Fruit fly (Drosophila melanogaster) whole organism, prepupa: ENCODE data around the gene Non3.

ENCODE experiments used
- Blimp-1 ChIP-seq: fragments of 200-800 bp; sonication (Bioruptor generic); optimal IDR thresholded peaks from 3 replicates; lab custom pipeline; 2017; ENCODE audit warnings: missing biosample characterization, missing genetic modification characterization, mild to moderate bottlenecking, moderate library complexity, missing genetic modification reagents
- CG10669 ChIP-seq: fragments of 200-800 bp; sonication (Bioruptor generic); optimal IDR thresholded peaks from 3 replicates; lab custom pipeline; 2018; ENCODE audit warnings: missing biosample characterization, mild to moderate bottlenecking, missing genetic modification characterization, moderate library complexity
- CG11294 ChIP-seq: fragments of 200-800 bp; sonication (Bioruptor generic); IDR thresholded peaks from 2 replicates; pipeline ENCODE4 v1.3.6; 2022; ENCODE audit warnings: missing biosample characterization, missing genetic modification characterization
- CG11762 ChIP-seq: fragments of 200-800 bp; sonication (Bioruptor generic); optimal IDR thresholded peaks from 3 replicates; lab custom pipeline; 2016; ENCODE audit warnings: missing biosample characterization, missing genetic modification characterization; ENCODE audit not compliant: insufficient read depth
- CG15336 ChIP-seq: fragments of 200-800 bp; sonication (Bioruptor generic); IDR thresholded peaks from 2 replicates; pipeline ENCODE4 v1.3.6; 2022; ENCODE audit warnings: missing biosample characterization, missing genetic modification characterization
- CG1621 ChIP-seq: fragments of 200-800 bp; sonication (Bioruptor generic); optimal IDR thresholded peaks from 3 replicates; lab custom pipeline; 2018; ENCODE audit warnings: missing biosample characterization, mild to moderate bottlenecking, missing genetic modification characterization
- CG16779 ChIP-seq: fragments of 200-800 bp; sonication (Bioruptor generic); optimal IDR thresholded peaks from 3 replicates; lab custom pipeline; 2017; ENCODE audit warnings: missing biosample characterization, mild to moderate bottlenecking, missing genetic modification characterization
- CG31627 ChIP-seq: fragments of 200-800 bp; sonication (Bioruptor generic); optimal IDR thresholded peaks from 3 replicates; lab custom pipeline; 2016; ENCODE audit warnings: missing biosample characterization, missing genetic modification characterization
- CG34406 ChIP-seq: fragments of 200-800 bp; sonication (Bioruptor generic); optimal IDR thresholded peaks from 3 replicates; lab custom pipeline; 2016; ENCODE audit warnings: missing biosample characterization, missing genetic modification characterization
- CG3919 ChIP-seq: fragments of 200-800 bp; sonication (Bioruptor generic); optimal IDR thresholded peaks from 3 replicates; lab custom pipeline; 2016; ENCODE audit warnings: missing biosample characterization, missing genetic modification characterization
- CG6163 ChIP-seq: fragments of 200-800 bp; sonication (Bioruptor generic); IDR thresholded peaks from 3 replicates; pipeline ENCODE4 v1.3.6; 2022; ENCODE audit warnings: missing biosample characterization, missing genetic modification characterization
- CG6276 ChIP-seq: fragments of 200-800 bp; sonication (Bioruptor generic); optimal IDR thresholded peaks from 2 replicates; lab custom pipeline; 2017; ENCODE audit warnings: missing biosample characterization, mild to moderate bottlenecking, missing genetic modification characterization
- CG6792 ChIP-seq: fragments of 200-800 bp; sonication (Bioruptor generic); optimal IDR thresholded peaks from 3 replicates; lab custom pipeline; 2016; ENCODE audit warnings: missing biosample characterization, missing genetic modification characterization
- CG6854 ChIP-seq: fragments of 200-800 bp; sonication (Bioruptor generic); optimal IDR thresholded peaks from 2 replicates; lab custom pipeline; 2017; ENCODE audit warnings: missing biosample characterization, mild to moderate bottlenecking, missing genetic modification characterization
- CG7368 ChIP-seq: fragments of 200-800 bp; sonication (Bioruptor generic); optimal IDR thresholded peaks from 3 replicates; lab custom pipeline; 2016; ENCODE audit warnings: missing biosample characterization, missing genetic modification characterization
- CG8119 ChIP-seq: fragments of 200-800 bp; sonication (Bioruptor generic); IDR thresholded peaks from 3 replicates; pipeline ENCODE4 v1.3.6; 2022; ENCODE audit warnings: missing biosample characterization, missing genetic modification characterization
- CG8319 ChIP-seq: fragments of 200-800 bp; sonication (Bioruptor generic); optimal IDR thresholded peaks from 3 replicates; lab custom pipeline; 2016; ENCODE audit warnings: missing biosample characterization, missing genetic modification characterization
- CG8632 ChIP-seq: fragments of 200-800 bp; sonication (Bioruptor generic); optimal IDR thresholded peaks from 3 replicates; lab custom pipeline; 2016; ENCODE audit warnings: missing biosample characterization, missing genetic modification characterization
- Eip78C ChIP-seq: fragments of 200-800 bp; sonication (Bioruptor generic); peaks from one replicate; lab custom pipeline; 2016; ENCODE audit warnings: missing biosample characterization, missing genetic modification characterization
- Eip93F ChIP-seq: fragments of 200-800 bp; sonication (Bioruptor generic); optimal IDR thresholded peaks from 2 replicates; lab custom pipeline; 2016; ENCODE audit warnings: missing biosample characterization, mild to moderate bottlenecking, missing genetic modification characterization
- Ets21C ChIP-seq: fragments of 200-800 bp; sonication (Bioruptor generic); optimal IDR thresholded peaks from 3 replicates; lab custom pipeline; 2016; ENCODE audit warnings: missing biosample characterization, missing genetic modification characterization
- Ets96B ChIP-seq: fragments of 200-800 bp; optimal IDR thresholded peaks from 2 replicates; lab custom pipeline; 2019; ENCODE audit warnings: missing biosample characterization, mild to moderate bottlenecking, missing genetic modification characterization, moderate library complexity
- Gug ChIP-seq: fragments of 200-800 bp; sonication (Bioruptor generic); IDR thresholded peaks from 2 replicates; pipeline ENCODE4 v1.3.6; 2022; ENCODE audit warnings: missing biosample characterization, missing genetic modification characterization
- Hr38 ChIP-seq: sonication (Bioruptor generic); optimal IDR thresholded peaks from 2 replicates; lab custom pipeline; 2016; ENCODE audit warnings: missing biosample characterization, missing genetic modification characterization
- Hr39 ChIP-seq: fragments of 200-800 bp; sonication (Bioruptor generic); optimal IDR thresholded peaks from 2 replicates; lab custom pipeline; 2016; ENCODE audit warnings: missing biosample characterization, missing genetic modification characterization
- Lpt ChIP-seq: fragments of 200-800 bp; sonication (Bioruptor generic); optimal IDR thresholded peaks from 3 replicates; lab custom pipeline; 2016; ENCODE audit warnings: missing biosample characterization, missing genetic modification characterization
- Met ChIP-seq: fragments of 200-800 bp; sonication (Bioruptor generic); optimal IDR thresholded peaks from 3 replicates; lab custom pipeline; 2016; ENCODE audit warnings: missing biosample characterization, missing genetic modification characterization
- OdsH ChIP-seq: fragments of 200-800 bp; sonication (Bioruptor generic); optimal IDR thresholded peaks from 3 replicates; lab custom pipeline; 2016; ENCODE audit warnings: missing biosample characterization, missing genetic modification characterization
- Sox102F ChIP-seq: fragments of 200-800 bp; sonication (Bioruptor generic); optimal IDR thresholded peaks from 2 replicates; lab custom pipeline; 2016; ENCODE audit warnings: missing biosample characterization, mild to moderate bottlenecking, missing genetic modification characterization
- Sox14 ChIP-seq: fragments of 200-800 bp; sonication (Bioruptor generic); optimal IDR thresholded peaks from 3 replicates; lab custom pipeline; 2016; ENCODE audit warnings: missing biosample characterization, missing genetic modification characterization
- Sox15 ChIP-seq: fragments of 200-800 bp; sonication (Bioruptor generic); optimal IDR thresholded peaks from 3 replicates; lab custom pipeline; 2016; ENCODE audit warnings: missing biosample characterization, missing genetic modification characterization
- achi ChIP-seq: fragments of 200-800 bp; sonication (Bioruptor generic); optimal IDR thresholded peaks from 3 replicates; lab custom pipeline; 2016; ENCODE audit warnings: missing biosample characterization, missing genetic modification characterization
- acj6 ChIP-seq: fragments of 200-800 bp; sonication (Bioruptor generic); optimal IDR thresholded peaks from 3 replicates; lab custom pipeline; 2016; ENCODE audit warnings: missing biosample characterization, missing genetic modification characterization
- dsx ChIP-seq: fragments of 200-800 bp; optimal IDR thresholded peaks from 3 replicates; lab custom pipeline; 2019; ENCODE audit warnings: missing biosample characterization, mild to moderate bottlenecking, missing genetic modification characterization, moderate library complexity; ENCODE audit not compliant: poor library complexity, severe bottlenecking
- eg ChIP-seq: fragments of 200-800 bp; sonication (Bioruptor generic); IDR thresholded peaks from 3 replicates; pipeline ENCODE4 v1.3.6; 2022; ENCODE audit warnings: missing biosample characterization, missing genetic modification characterization
- fd85E ChIP-seq: fragments of 200-800 bp; sonication (Bioruptor generic); optimal IDR thresholded peaks from 3 replicates; lab custom pipeline; 2016; ENCODE audit warnings: missing biosample characterization, missing genetic modification characterization
- fkh ChIP-seq: fragments of 200-800 bp; sonication (Bioruptor generic); optimal IDR thresholded peaks from 3 replicates; lab custom pipeline; 2017; ENCODE audit warnings: missing biosample characterization, mild to moderate bottlenecking, missing genetic modification characterization, moderate library complexity
- lz ChIP-seq: fragments of 200-800 bp; sonication (Bioruptor generic); optimal IDR thresholded peaks from 3 replicates; lab custom pipeline; 2016; ENCODE audit warnings: missing biosample characterization, missing genetic modification characterization
- net ChIP-seq: fragments of 200-800 bp; sonication (Bioruptor generic); optimal IDR thresholded peaks from 3 replicates; lab custom pipeline; 2016; ENCODE audit warnings: missing biosample characterization, missing genetic modification characterization
- pdm3 ChIP-seq: fragments of 200-800 bp; sonication (Bioruptor generic); optimal IDR thresholded peaks from 3 replicates; lab custom pipeline; 2016; ENCODE audit warnings: missing biosample characterization, missing genetic modification characterization
- ss ChIP-seq, 2 experiments: fragments of 200-800 bp; sonication (Bioruptor generic); optimal IDR thresholded peaks; 2 replicates in 1 of 2; 3 replicates in 1 of 2; lab custom pipeline; 2017 to 2018; ENCODE audit warnings: mild to moderate bottlenecking in 2 of 2, missing biosample characterization in 2 of 2, missing genetic modification characterization in 2 of 2, moderate library complexity in 1 of 2
- topi ChIP-seq: fragments of 200-800 bp; sonication (Bioruptor generic); optimal IDR thresholded peaks from 3 replicates; lab custom pipeline; 2016; ENCODE audit warnings: missing biosample characterization, missing genetic modification characterization
- vri ChIP-seq: fragments of 200-800 bp; sonication (Bioruptor generic); optimal IDR thresholded peaks from 3 replicates; lab custom pipeline; 2016; ENCODE audit warnings: missing biosample characterization, mild to moderate bottlenecking, missing genetic modification characterization

Non3 gene

dm6 chr3R:18242089-18242955, 18.8 kb downstream of the Non3 start, which contains the start of the genes CG7156 and 14-3-3epsilon (continued):
- TF ChIP-seq vri (GFP tag; lab: Kevin White, UChicago) (no peak), Sox102F (GFP tag; lab: Kevin White, UChicago) (no peak), CG3919 (GFP tag; lab: Kevin White, UChicago) (peak; percentile 32), Gug (GFP tag; lab: Robert Waterston, UW) (no peak), CG8319 (GFP tag; lab: Kevin White, UChicago) (no peak), CG8119 (GFP tag; lab: Robert Waterston, UW) (peak; percentile 19; the same call in 1 of the 3 replicates), CG6854 (GFP tag; lab: Kevin White, UChicago) (peak; percentile 65), Sox14 (GFP tag; lab: Kevin White, UChicago) (no peak), fkh (GFP tag; lab: Kevin White, UChicago) (no peak), CG34406 (GFP tag; lab: Kevin White, UChicago) (no peak), CG6163 (GFP tag; lab: Robert Waterston, UW) (0 out of 3 replicates have a peak, but pooled peaks have one; percentile 31), CG15336 (peak; percentile 16; the same call in 1 of the 2 replicates), CG1621 (no peak), Lpt (GFP tag; lab: Kevin White, UChicago) (no peak), topi (GFP tag; lab: Kevin White, UChicago) (peak; percentile 20), Hr39 (GFP tag; lab: Kevin White, UChicago) (no peak), OdsH (GFP tag; lab: Kevin White, UChicago) (no peak), Sox15 (GFP tag; lab: Kevin White, UChicago) (no peak), Ets21C (GFP tag; lab: Kevin White, UChicago) (no peak), Blimp-1 (peak; percentile 10)

dm6 chr3R:18243000-18243399, 19.5 kb downstream of the Non3 start:
- TF ChIP-seq fkh (GFP tag; lab: Kevin White, UChicago), result no peak
- no peak for TF ChIP-seq Lpt (GFP tag; lab: Kevin White, UChicago)
- 0 out of 3 replicates have a peak, but pooled peaks have one; percentile 5 for TF ChIP-seq eg
- no peak for TF ChIP-seq CG15336
- TF ChIP-seq Eip78C (GFP tag; lab: Kevin White, UChicago), result peak; percentile 2
- peak; percentile 15; the same call in 1 of the 3 replicates for TF ChIP-seq CG6163 (GFP tag; lab: Robert Waterston, UW)

- TF ChIP-seq CG6276 (GFP tag; lab: Kevin White, UChicago) (peak; percentile 15), Ets21C (GFP tag; lab: Kevin White, UChicago) (no peak), Hr39 (GFP tag; lab: Kevin White, UChicago) (peak; percentile 39), CG11762 (GFP tag; lab: Kevin White, UChicago) (no peak), CG16779 (no peak), net (no peak), Met (GFP tag; lab: Kevin White, UChicago) (peak; percentile 53), lz (peak; percentile 49), CG10669 (peak; percentile 31), Ets96B (tag; lab: Kevin White, UChicago) (peak; percentile 10), dsx (GFP tag; lab: Kevin White, UChicago) (no peak), CG6792 (no peak), Lpt (GFP tag; lab: Kevin White, UChicago) (no peak), CG7368 (GFP tag; lab: Kevin White, UChicago) (peak; percentile 31), eg (peak; percentile 47; the same call in 1 of the 3 replicates), Blimp-1 (no peak), CG11294 (GFP tag; lab: Robert Waterston, UW) (no peak), achi (GFP tag; lab: Kevin White, UChicago) (peak; percentile 56), CG8119 (GFP tag; lab: Robert Waterston, UW) (no peak; the same call in 1 of the 3 replicates), pdm3 (GFP tag; lab: Kevin White, UChicago) (peak; percentile 40), Eip93F (GFP tag; lab: Kevin White, UChicago) (no peak), CG31627 (peak; percentile 47), CG34406 (GFP tag; lab: Kevin White, UChicago) (peak; percentile 10), Hr38 (GFP tag; lab: Kevin White, UChicago) (no peak), ss (GFP tag; optimal IDR thresholded peaks at IDR 0.05; lab: Kevin White, UChicago) (no peak), acj6 (GFP tag; lab: Kevin White, UChicago) (peak; percentile 3), CG3919 (GFP tag; lab: Kevin White, UChicago) (peak; percentile 41), topi (GFP tag; lab: Kevin White, UChicago) (peak; percentile 43), CG8632 (GFP tag; lab: Kevin White, UChicago) (peak; percentile 32), OdsH (GFP tag; lab: Kevin White, UChicago) (peak; percentile 41), fd85E (GFP tag; lab: Kevin White, UChicago) (no peak), Sox15 (GFP tag; lab: Kevin White, UChicago) (peak; percentile 30)
Measured at dm6 chr3R:18243718-18244170, 20.2 kb downstream of the Non3 start.
